Worm (Caenorhabditis elegans) whole organism, L3 larva: ENCODE measurements around the gene cpi-1.

Source experiments
- R02D3.7 ChIP-seq: fragments of 150-350 bp; optimal IDR thresholded peaks from 2 replicates; lab custom pipeline; 2014; ENCODE audit warnings: missing biosample characterization, missing genetic modification characterization
- aly-2 ChIP-seq: fragments of 150-350 bp; optimal IDR thresholded peaks from 2 replicates; lab custom pipeline; 2014; ENCODE audit warnings: missing biosample characterization, missing genetic modification characterization
- ama-1 ChIP-seq: fragments of 150-350 bp; optimal IDR thresholded peaks from 2 replicates; lab custom pipeline; 2018
- skn-1 ChIP-seq: fragments of 150-350 bp; optimal IDR thresholded peaks from 2 replicates; lab custom pipeline; 2014; ENCODE audit warnings: missing biosample characterization, missing genetic modification characterization

ce11 chrIV:6097040-6097928 is 3.8 kb upstream of the cpi-1 start:
- no peak for TF ChIP-seq skn-1
- no peak for TF ChIP-seq ama-1 (lab: Kevin White, UChicago)
- peak; percentile 54 for TF ChIP-seq R02D3.7 (tag; lab: Kevin White, UChicago)
- no peak for TF ChIP-seq aly-2 (tag; lab: Kevin White, UChicago)
